Fruit fly (Drosophila melanogaster): ENCODE data around the gene CG5096.

dm6 chr2L:10339212-10339721 is 42.8 kb upstream of the CG5096 start, which contains the start of gene SamDC:
- TF ChIP-seq Rel (GFP tag; optimal IDR thresholded peaks at IDR 0.05) (no peak), Rel (tag; optimal IDR thresholded peaks at IDR 0.05) (peak; percentile 19), fru (GFP tag; optimal IDR thresholded peaks at IDR 0.05) (no peak), Jra (GFP tag; optimal IDR thresholded peaks at IDR 0.05) (no peak), Dfd (GFP tag; optimal IDR thresholded peaks at IDR 0.05) (no peak), h (GFP tag; optimal IDR thresholded peaks at IDR 0.05) (peak; percentile 46), dmrt93B (GFP tag; optimal IDR thresholded peaks at IDR 0.05) (no peak), foxo (GFP tag; optimal IDR thresholded peaks at IDR 0.05) (peak in 1 of 2 experiments; percentile 57)
